Worm (Caenorhabditis elegans) whole organism, L3 larva: ENCODE measurements around the gene ceh-76.

Source experiments
- daf-12 ChIP-seq: fragments of 150-350 bp; optimal IDR thresholded peaks from 2 replicates; lab custom pipeline; 2014; ENCODE audit warnings: missing biosample characterization, missing genetic modification reagents, missing genetic modification characterization
- elt-1 ChIP-seq: fragments of 150-350 bp; optimal IDR thresholded peaks from 2 replicates; lab custom pipeline; 2014; ENCODE audit warnings: missing biosample characterization, missing genetic modification characterization
- fos-1 ChIP-seq: fragments of 150-350 bp; optimal IDR thresholded peaks from 2 replicates; lab custom pipeline; 2014; ENCODE audit warnings: missing biosample characterization, missing genetic modification characterization
- hmg-11 ChIP-seq: sonication (generic microtip); optimal IDR thresholded peaks from 2 replicates; lab custom pipeline; 2016; ENCODE audit warnings: missing genetic modification characterization, missing compliant biosample characterization
- jun-1 ChIP-seq: fragments of 150-350 bp; optimal IDR thresholded peaks from 2 replicates; lab custom pipeline; 2014; ENCODE audit warnings: missing biosample characterization, missing genetic modification reagents, missing genetic modification characterization
- lin-15B ChIP-seq: fragments of 150-350 bp; optimal IDR thresholded peaks from 2 replicates; lab custom pipeline; 2014; ENCODE audit warnings: missing biosample characterization, missing genetic modification characterization
- nhr-11 ChIP-seq: fragments of 150-350 bp; optimal IDR thresholded peaks from 2 replicates; lab custom pipeline; 2014; ENCODE audit warnings: missing biosample characterization, missing genetic modification characterization

DNA sequence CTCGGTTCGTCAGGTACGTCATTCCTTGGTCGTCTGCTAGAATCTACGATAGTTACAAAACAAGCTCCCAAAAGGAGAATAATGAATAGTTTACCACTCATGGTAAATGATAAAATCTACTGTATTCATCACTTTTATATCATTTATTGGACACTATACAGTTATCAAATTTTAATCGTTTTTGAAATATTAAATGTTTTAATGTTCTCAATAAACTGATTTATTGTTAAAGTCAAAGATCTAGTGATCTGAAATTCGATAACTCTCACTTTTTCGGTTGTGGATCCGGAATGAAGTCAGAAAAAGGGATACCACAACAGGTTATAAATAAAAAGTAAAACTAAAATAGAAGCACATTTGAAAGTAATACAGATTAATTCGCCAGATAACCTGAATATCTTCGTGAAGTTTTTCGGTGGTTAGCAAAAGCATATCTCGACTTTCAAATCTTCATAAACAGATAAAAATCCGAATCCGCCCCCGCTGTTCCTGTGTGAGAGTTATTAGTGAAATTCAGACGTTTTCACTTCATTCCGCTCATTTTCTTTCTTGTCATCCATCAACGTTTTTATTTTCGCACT, 35.6 kb downstream of the ceh-76 start, which contains the start of the genes clec-217 and F26D11.2:
- no peak for TF ChIP-seq lin-15B (tag; lab: Kevin White, UChicago)
- TF ChIP-seq hmg-11 (tag; lab: Kevin White, UChicago), result no peak
- TF ChIP-seq fos-1 (tag; lab: Kevin White, UChicago), result no peak
- TF ChIP-seq jun-1 (tag; lab: Kevin White, UChicago), result no peak
- no peak for TF ChIP-seq nhr-11 (tag; lab: Kevin White, UChicago)
- TF ChIP-seq daf-12 (tag; lab: Kevin White, UChicago), result no peak
- TF ChIP-seq elt-1 (tag; lab: Kevin White, UChicago), result no peak
